Worm (Caenorhabditis elegans) whole organism, L4 larva: ENCODE data around the gene C08F1.6.
A peak's percentile ranks its signal among the peaks of the same experiment; 100 is the strongest.

ENCODE experiments used
- F10B5.3 ChIP-seq: sonication (generic microtip); optimal IDR thresholded peaks from 2 replicates; lab custom pipeline; 2016; ENCODE audit warnings: mild to moderate bottlenecking, missing genetic modification characterization, missing compliant biosample characterization
- F44E2.7 ChIP-seq: fragments of 200-800 bp; sonication (Bioruptor generic); IDR thresholded peaks from 2 replicates; pipeline ENCODE4 v2.1.2; 2022; ENCODE audit warnings: missing genetic modification characterization, missing compliant biosample characterization
- R02D3.7 ChIP-seq: fragments of 150-350 bp; sonication (generic microtip); optimal IDR thresholded peaks from 3 replicates; lab custom pipeline; 2014; ENCODE audit warnings: missing biosample characterization, missing genetic modification characterization
- T26A8.4 ChIP-seq: fragments of 200-800 bp; sonication (Bioruptor generic); IDR thresholded peaks from 2 replicates; pipeline ENCODE4 v1.3.6; 2022; ENCODE audit warnings: missing genetic modification characterization, missing compliant biosample characterization
- Y48G9A.11 ChIP-seq: fragments of 200-800 bp; sonication (Bioruptor generic); IDR thresholded peaks from 2 replicates; pipeline ENCODE4 v1.3.6; 2022; ENCODE audit warnings: missing genetic modification reagents, missing genetic modification characterization, missing compliant biosample characterization
- Y75B8A.6 ChIP-seq: fragments of 200-800 bp; sonication (Bioruptor generic); IDR thresholded peaks from 2 replicates; pipeline ENCODE4 v1.3.6; 2022; ENCODE audit warnings: missing genetic modification reagents, missing genetic modification characterization, missing compliant biosample characterization
- ZK337.2 ChIP-seq: fragments of 200-800 bp; sonication (Bioruptor generic); IDR thresholded peaks from 2 replicates; pipeline ENCODE4 v1.3.6; 2022; ENCODE audit warnings: missing genetic modification reagents, missing genetic modification characterization, missing compliant biosample characterization
- aha-1 ChIP-seq: fragments of 150-350 bp; peaks from one replicate; lab custom pipeline; 2014; ENCODE audit warnings: missing biosample characterization, missing genetic modification characterization
- ceh-28 ChIP-seq: fragments of 150-350 bp; optimal IDR thresholded peaks from 2 replicates; lab custom pipeline; 2014; ENCODE audit warnings: missing biosample characterization, missing genetic modification reagents, missing genetic modification characterization
- ceh-62 ChIP-seq: sonication (generic microtip); optimal IDR thresholded peaks from 2 replicates; lab custom pipeline; 2017; ENCODE audit warnings: missing biosample characterization, missing genetic modification characterization
- ctbp-1 ChIP-seq: fragments of 200-800 bp; sonication (Bioruptor generic); IDR thresholded peaks from 2 replicates; pipeline ENCODE4 v1.3.6; 2022; ENCODE audit warnings: missing genetic modification reagents, missing genetic modification characterization, missing compliant biosample characterization
- daf-16 ChIP-seq, 3 experiments: sonication (generic microtip); optimal IDR thresholded peaks; 2 replicates each; lab custom pipeline; 2016 to 2017; ENCODE audit warnings: missing genetic modification characterization in 3 of 3, missing genetic modification reagents in 3 of 3, mild to moderate bottlenecking in 2 of 3, missing compliant biosample characterization in 2 of 3, missing biosample characterization in 1 of 3, moderate library complexity in 1 of 3
- dmd-9 ChIP-seq: fragments of 200-800 bp; sonication (Bioruptor generic); IDR thresholded peaks from 2 replicates; pipeline ENCODE4 v1.3.6; 2022; ENCODE audit warnings: missing genetic modification reagents, missing genetic modification characterization, missing compliant biosample characterization
- dpl-1 ChIP-seq: fragments of 150-350 bp; optimal IDR thresholded peaks from 2 replicates; lab custom pipeline; 2014; ENCODE audit warnings: missing biosample characterization, missing genetic modification reagents, missing genetic modification characterization
- dve-1 ChIP-seq: sonication (generic microtip); optimal IDR thresholded peaks from 2 replicates; lab custom pipeline; 2017; ENCODE audit warnings: antibody characterized with exemption, mild to moderate bottlenecking, missing genetic modification characterization, missing compliant biosample characterization; ENCODE audit not compliant: insufficient read depth
- egl-43 ChIP-seq: fragments of 200-800 bp; sonication (Bioruptor generic); IDR thresholded peaks from 2 replicates; pipeline ENCODE4 v1.3.6; 2022; ENCODE audit warnings: missing genetic modification reagents, missing genetic modification characterization, missing compliant biosample characterization
- fos-1 ChIP-seq: fragments of 150-350 bp; optimal IDR thresholded peaks from 2 replicates; lab custom pipeline; 2014; ENCODE audit warnings: missing biosample characterization, missing genetic modification characterization
- hmg-1.1 ChIP-seq: fragments of 200-800 bp; sonication (Bioruptor generic); IDR thresholded peaks from 2 replicates; pipeline ENCODE4 v1.3.6; 2022; ENCODE audit warnings: missing genetic modification reagents, missing genetic modification characterization, missing compliant biosample characterization
- lin-15B ChIP-seq: fragments of 150-350 bp; sonication (generic microtip); optimal IDR thresholded peaks from 3 replicates; lab custom pipeline; 2014; ENCODE audit warnings: missing biosample characterization, missing genetic modification characterization
- lin-29 ChIP-seq: fragments of 200-800 bp; sonication (Bioruptor generic); IDR thresholded peaks from 2 replicates; pipeline ENCODE4 v1.3.6; 2022; ENCODE audit warnings: missing genetic modification reagents, missing genetic modification characterization, missing compliant biosample characterization
- lin-39 ChIP-seq: fragments of 150-350 bp; optimal IDR thresholded peaks from 2 replicates; lab custom pipeline; 2014; ENCODE audit warnings: missing biosample characterization, missing genetic modification reagents, missing genetic modification characterization
- lir-3 ChIP-seq: sonication (generic microtip); optimal IDR thresholded peaks from 2 replicates; lab custom pipeline; 2016; ENCODE audit warnings: mild to moderate bottlenecking, missing genetic modification characterization, missing compliant biosample characterization
- lsy-2 ChIP-seq, 2 experiments: fragments of 150-350 bp in 1 of 2; sonication (generic microtip) in 1 of 2; optimal IDR thresholded peaks; 2 replicates each; lab custom pipeline; 2014 to 2017; ENCODE audit warnings: missing biosample characterization in 2 of 2, missing genetic modification characterization in 2 of 2
- madf-5 ChIP-seq, 2 experiments: fragments of 200-800 bp; sonication (Bioruptor generic); IDR thresholded peaks; 2 replicates each; pipeline ENCODE4 v1.3.6; 2022; ENCODE audit warnings: missing compliant biosample characterization in 2 of 2, missing genetic modification characterization in 2 of 2
- mdt-29 ChIP-seq: fragments of 200-800 bp; sonication (Bioruptor generic); IDR thresholded peaks from 2 replicates; pipeline ENCODE4 v1.3.6; 2022; ENCODE audit warnings: missing genetic modification reagents, missing genetic modification characterization, missing compliant biosample characterization
- mxl-2 ChIP-seq: fragments of 200-800 bp; sonication (Bioruptor generic); conservative IDR thresholded peaks from 2 replicates; pipeline ENCODE4 v1.3.6; 2022; ENCODE audit warnings: missing genetic modification reagents, missing genetic modification characterization, missing compliant biosample characterization
- nhr-111 ChIP-seq: fragments of 200-800 bp; sonication (Bioruptor generic); optimal IDR thresholded peaks from 2 replicates; lab custom pipeline; 2018; ENCODE audit warnings: mild to moderate bottlenecking, missing genetic modification characterization, missing compliant biosample characterization
- nhr-237 ChIP-seq: sonication (generic microtip); optimal IDR thresholded peaks from 2 replicates; lab custom pipeline; 2017; ENCODE audit warnings: missing biosample characterization, missing genetic modification characterization
- nhr-6 ChIP-seq: fragments of 150-350 bp; optimal IDR thresholded peaks from 2 replicates; lab custom pipeline; 2014; ENCODE audit warnings: missing biosample characterization, missing genetic modification characterization
- pha-4 ChIP-seq, 2 experiments: fragments of 150-350 bp in 1 of 2; fragments of 200-800 bp in 1 of 2; sonication (Bioruptor generic) in 1 of 2; IDR thresholded peaks in 1 of 2; optimal IDR thresholded peaks in 1 of 2; 2 replicates each; pipeline versions ENCODE4 v1.3.6 to Lab custom; 2014 to 2022; ENCODE audit warnings: missing genetic modification characterization in 2 of 2, missing genetic modification reagents in 2 of 2, missing biosample characterization in 1 of 2, missing compliant biosample characterization in 1 of 2
- saeg-2 ChIP-seq: fragments of 200-800 bp; sonication (Bioruptor generic); IDR thresholded peaks from 2 replicates; pipeline ENCODE4 v1.3.6; 2022; ENCODE audit warnings: missing genetic modification reagents, missing genetic modification characterization, missing compliant biosample characterization
- snpc-4 ChIP-seq: fragments of 150-350 bp; optimal IDR thresholded peaks from 2 replicates; lab custom pipeline; 2014; ENCODE audit warnings: missing biosample characterization, missing genetic modification characterization
- spr-3 ChIP-seq: fragments of 200-800 bp; sonication (Bioruptor generic); optimal IDR thresholded peaks from 2 replicates; lab custom pipeline; 2018; ENCODE audit warnings: mild to moderate bottlenecking, missing genetic modification characterization, missing compliant biosample characterization
- tag-97 ChIP-seq: fragments of 200-800 bp; sonication (Bioruptor generic); IDR thresholded peaks from 2 replicates; pipeline ENCODE4 v1.3.6; 2022; ENCODE audit warnings: missing genetic modification characterization, missing compliant biosample characterization
- unc-62 ChIP-seq, 3 experiments: fragments of 150-350 bp in 1 of 3; sonication (generic microtip); optimal IDR thresholded peaks in 2 of 3; peaks in 1 of 3; 1 replicate in 1 of 3; 2 replicates in 2 of 3; lab custom pipeline; 2014 to 2017; ENCODE audit warnings: missing biosample characterization in 3 of 3, missing genetic modification characterization in 3 of 3, missing genetic modification reagents in 3 of 3, missing genotype in 1 of 3
- zag-1 ChIP-seq: fragments of 150-350 bp; optimal IDR thresholded peaks from 2 replicates; lab custom pipeline; 2014; ENCODE audit warnings: missing biosample characterization, missing genetic modification characterization
- zip-2 ChIP-seq: fragments of 150-350 bp; optimal IDR thresholded peaks from 2 replicates; lab custom pipeline; 2014; ENCODE audit warnings: missing biosample characterization, missing genetic modification characterization
- ztf-7 ChIP-seq: fragments of 150-350 bp; optimal IDR thresholded peaks from 2 replicates; lab custom pipeline; 2014; ENCODE audit warnings: missing biosample characterization, missing genetic modification characterization

C08F1.6 gene

ce11 chrII:1756582-1756981 lies 31.4 kb downstream of the C08F1.6 start, which contains the start of gene fbxb-53:
Gene fbxb-53, plus strand, starts transcription at chrII:1756882.
- TF ChIP-seq unc-62 (GFP tag; optimal IDR thresholded peaks at IDR 0.05 in 1 of 2; lab: Kevin White, UChicago) (peak in 1 of 2 experiments; percentile 31), unc-62 (tag; optimal IDR thresholded peaks at IDR 0.05; lab: Kevin White, UChicago) (no peak), nhr-237 (tag; lab: Kevin White, UChicago) (no peak)

- TF ChIP-seq ceh-62 (tag; lab: Kevin White, UChicago) (no peak), mdt-29 (GFP tag; lab: Robert Waterston, UW) (no peak), saeg-2 (GFP tag; lab: Robert Waterston, UW) (no peak), lin-39 (tag; lab: Kevin White, UChicago) (no peak), lir-3 (tag; lab: Kevin White, UChicago) (no peak), lin-15B (no peak), nhr-111 (no peak), lsy-2 (tag; optimal IDR thresholded peaks at IDR 0.05; lab: Kevin White, UChicago) (no peak), ztf-7 (no peak), Y75B8A.6 (GFP tag; lab: Robert Waterston, UW) (no peak), ZK337.2 (GFP tag; lab: Robert Waterston, UW) (no peak), hmg-1.1 (no peak), tag-97 (GFP tag; lab: Robert Waterston, UW) (no peak), snpc-4 (tag; lab: Kevin White, UChicago) (no peak), spr-3 (GFP tag; lab: Kevin White, UChicago) (no peak), F44E2.7 (GFP tag; lab: Robert Waterston, UW) (no peak)
Measured at ce11 chrII:1756072-1756471, 31.9 kb downstream of the C08F1.6 start, which contains the start of gene F36H5.17. Gene F36H5.17, minus strand, starts transcription at chrII:1756172.

ce11 chrII:1752990-1753389 lies 35.0 kb downstream of the C08F1.6 start, which contains the start of gene F36H5.9:
Gene F36H5.9, minus strand, starts transcription at chrII:1753090.
- TF ChIP-seq zip-2 (tag; lab: Kevin White, UChicago) (no peak), Y75B8A.6 (GFP tag; lab: Robert Waterston, UW) (no peak), lin-29 (GFP tag; lab: Robert Waterston, UW) (no peak), daf-16 (GFP tag; optimal IDR thresholded peaks at IDR 0.05; lab: Kevin White, UChicago) (no peak), daf-16 (tag; optimal IDR thresholded peaks at IDR 0.05; lab: Kevin White, UChicago) (no peak), ceh-28 (tag; lab: Kevin White, UChicago) (no peak)

DNA sequence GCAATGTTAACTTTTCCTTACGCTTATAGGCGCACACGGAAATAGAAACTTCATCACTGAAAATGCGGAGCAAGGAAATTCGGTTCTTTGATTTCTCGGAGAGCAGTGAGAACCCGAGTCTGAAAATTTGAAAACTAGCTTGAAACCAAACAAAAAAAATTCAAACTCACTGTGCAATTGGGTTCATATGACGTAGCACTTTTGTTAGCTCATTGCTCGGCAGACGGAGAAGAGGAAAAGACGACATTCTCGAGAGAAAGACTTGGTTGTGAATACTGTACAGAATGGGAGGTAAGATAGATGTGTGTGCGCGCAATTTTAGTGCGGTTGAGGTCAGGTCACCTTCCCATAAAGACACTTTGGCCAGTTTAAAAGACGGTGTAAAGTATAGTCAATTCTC lies 37.6 kb downstream of the C08F1.6 start, which contains the start of the genes F36H5.13 and F36H5.8:
Gene F36H5.13 (minus strand): TSS at position 101 of the 400 bp plus-strand sequence.
Gene F36H5.8 (minus strand): TSS at position 274 of the 400 bp plus-strand sequence.
- TF ChIP-seq T26A8.4 (GFP tag; lab: Robert Waterston, UW) (no peak), fos-1 (no peak), hmg-1.1 (no peak), aha-1 (tag; lab: Kevin White, UChicago) (peak; percentile 9), R02D3.7 (no peak), nhr-6 (no peak), ctbp-1 (GFP tag; lab: Robert Waterston, UW) (no peak)

DNA sequence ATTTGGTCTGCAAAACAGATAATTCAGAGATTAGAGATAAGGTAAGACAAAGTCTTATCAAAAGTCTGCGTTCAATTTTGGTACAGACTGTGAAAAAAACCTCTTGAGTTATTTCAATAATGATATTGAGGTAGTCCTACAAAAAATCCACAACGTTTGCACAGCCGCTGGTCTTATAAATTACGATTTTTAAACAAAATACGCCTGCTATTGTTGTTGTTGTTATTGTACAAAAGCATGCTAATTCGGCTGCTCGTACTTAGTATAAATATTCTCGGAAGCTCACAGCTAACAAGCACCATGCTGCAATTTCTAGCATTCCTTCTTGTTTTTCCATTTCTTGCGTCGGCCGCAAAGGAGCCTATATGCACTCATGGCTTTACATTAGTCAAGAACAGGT lies 43.8 kb downstream of the C08F1.6 start, which contains the start of gene clec-19:
Gene clec-19 (plus strand): TSS at position 301 of the 400 bp plus-strand sequence.
- no peak for TF ChIP-seq F10B5.3 (tag; lab: Kevin White, UChicago)
- no peak for TF ChIP-seq dmd-9 (GFP tag; lab: Robert Waterston, UW)
- TF ChIP-seq Y48G9A.11 (GFP tag; lab: Robert Waterston, UW), result no peak
- TF ChIP-seq pha-4 (GFP tag; IDR thresholded peaks at IDR 0.05; lab: Robert Waterston, UW), result no peak
- TF ChIP-seq pha-4 (tag; optimal IDR thresholded peaks at IDR 0.05; lab: Kevin White, UChicago), result no peak
- no peak for TF ChIP-seq egl-43 (GFP tag; lab: Robert Waterston, UW)
- TF ChIP-seq dve-1 (tag; lab: Kevin White, UChicago), result no peak
- TF ChIP-seq mxl-2 (GFP tag; lab: Robert Waterston, UW), result no peak
- no peak for TF ChIP-seq madf-5 (GFP tag; IDR thresholded peaks at IDR 0.05; lab: Robert Waterston, UW)
- TF ChIP-seq dpl-1 (GFP tag; lab: Kevin White, UChicago), result no peak
- no peak for TF ChIP-seq zag-1
- no peak for TF ChIP-seq mdt-29 (GFP tag; lab: Robert Waterston, UW)
- TF ChIP-seq nhr-237 (tag; lab: Kevin White, UChicago), result no peak
- TF ChIP-seq saeg-2 (GFP tag; lab: Robert Waterston, UW), result no peak
- no peak for TF ChIP-seq tag-97 (GFP tag; lab: Robert Waterston, UW)
